Fruit fly (Drosophila melanogaster) whole organism, prepupa: ENCODE results near the gene CG10809.

Experiments used
- Blimp-1 ChIP-seq: fragments of 200-800 bp; sonication (Bioruptor generic); optimal IDR thresholded peaks from 3 replicates; lab custom pipeline; 2017; ENCODE audit warnings: missing biosample characterization, missing genetic modification characterization, mild to moderate bottlenecking, moderate library complexity, missing genetic modification reagents
- CG10631 ChIP-seq: fragments of 200-800 bp; sonication (Bioruptor generic); optimal IDR thresholded peaks from 2 replicates; lab custom pipeline; 2016; ENCODE audit warnings: missing biosample characterization, missing genetic modification characterization
- CG10669 ChIP-seq: fragments of 200-800 bp; sonication (Bioruptor generic); optimal IDR thresholded peaks from 3 replicates; lab custom pipeline; 2018; ENCODE audit warnings: missing biosample characterization, mild to moderate bottlenecking, missing genetic modification characterization, moderate library complexity
- CG11294 ChIP-seq: fragments of 200-800 bp; sonication (Bioruptor generic); IDR thresholded peaks from 2 replicates; pipeline ENCODE4 v1.3.6; 2022; ENCODE audit warnings: missing biosample characterization, missing genetic modification characterization
- CG11762 ChIP-seq: fragments of 200-800 bp; sonication (Bioruptor generic); optimal IDR thresholded peaks from 3 replicates; lab custom pipeline; 2016; ENCODE audit warnings: missing biosample characterization, missing genetic modification characterization; ENCODE audit not compliant: insufficient read depth
- CG1621 ChIP-seq: fragments of 200-800 bp; sonication (Bioruptor generic); optimal IDR thresholded peaks from 3 replicates; lab custom pipeline; 2018; ENCODE audit warnings: missing biosample characterization, mild to moderate bottlenecking, missing genetic modification characterization
- CG16779 ChIP-seq: fragments of 200-800 bp; sonication (Bioruptor generic); optimal IDR thresholded peaks from 3 replicates; lab custom pipeline; 2017; ENCODE audit warnings: missing biosample characterization, mild to moderate bottlenecking, missing genetic modification characterization
- CG3032 ChIP-seq: fragments of 200-800 bp; optimal IDR thresholded peaks from 2 replicates; lab custom pipeline; 2019; ENCODE audit warnings: missing biosample characterization, mild to moderate bottlenecking, missing genetic modification characterization, moderate library complexity
- CG31627 ChIP-seq: fragments of 200-800 bp; sonication (Bioruptor generic); optimal IDR thresholded peaks from 3 replicates; lab custom pipeline; 2016; ENCODE audit warnings: missing biosample characterization, missing genetic modification characterization
- CG32006 ChIP-seq: fragments of 200-800 bp; sonication (Bioruptor generic); optimal IDR thresholded peaks from 3 replicates; lab custom pipeline; 2017; ENCODE audit warnings: missing biosample characterization, mild to moderate bottlenecking, missing genetic modification characterization
- CG34406 ChIP-seq: fragments of 200-800 bp; sonication (Bioruptor generic); optimal IDR thresholded peaks from 3 replicates; lab custom pipeline; 2016; ENCODE audit warnings: missing biosample characterization, missing genetic modification characterization
- CG3919 ChIP-seq: fragments of 200-800 bp; sonication (Bioruptor generic); optimal IDR thresholded peaks from 3 replicates; lab custom pipeline; 2016; ENCODE audit warnings: missing biosample characterization, missing genetic modification characterization
- CG6792 ChIP-seq: fragments of 200-800 bp; sonication (Bioruptor generic); optimal IDR thresholded peaks from 3 replicates; lab custom pipeline; 2016; ENCODE audit warnings: missing biosample characterization, missing genetic modification characterization
- CG6808 ChIP-seq: fragments of 200-800 bp; sonication (Bioruptor generic); optimal IDR thresholded peaks from 3 replicates; lab custom pipeline; 2017; ENCODE audit warnings: missing biosample characterization, missing genetic modification characterization, mild to moderate bottlenecking, moderate library complexity, missing genetic modification reagents
- CG8119 ChIP-seq: fragments of 200-800 bp; sonication (Bioruptor generic); IDR thresholded peaks from 3 replicates; pipeline ENCODE4 v1.3.6; 2022; ENCODE audit warnings: missing biosample characterization, missing genetic modification characterization
- CG8319 ChIP-seq: fragments of 200-800 bp; sonication (Bioruptor generic); optimal IDR thresholded peaks from 3 replicates; lab custom pipeline; 2016; ENCODE audit warnings: missing biosample characterization, missing genetic modification characterization
- CG8632 ChIP-seq: fragments of 200-800 bp; sonication (Bioruptor generic); optimal IDR thresholded peaks from 3 replicates; lab custom pipeline; 2016; ENCODE audit warnings: missing biosample characterization, missing genetic modification characterization
- Eip78C ChIP-seq: fragments of 200-800 bp; sonication (Bioruptor generic); peaks from one replicate; lab custom pipeline; 2016; ENCODE audit warnings: missing biosample characterization, missing genetic modification characterization
- Eip93F ChIP-seq: fragments of 200-800 bp; sonication (Bioruptor generic); optimal IDR thresholded peaks from 2 replicates; lab custom pipeline; 2016; ENCODE audit warnings: missing biosample characterization, mild to moderate bottlenecking, missing genetic modification characterization
- Ets96B ChIP-seq: fragments of 200-800 bp; optimal IDR thresholded peaks from 2 replicates; lab custom pipeline; 2019; ENCODE audit warnings: missing biosample characterization, mild to moderate bottlenecking, missing genetic modification characterization, moderate library complexity
- Gug ChIP-seq: fragments of 200-800 bp; sonication (Bioruptor generic); IDR thresholded peaks from 2 replicates; pipeline ENCODE4 v1.3.6; 2022; ENCODE audit warnings: missing biosample characterization, missing genetic modification characterization
- Hr38 ChIP-seq: sonication (Bioruptor generic); optimal IDR thresholded peaks from 2 replicates; lab custom pipeline; 2016; ENCODE audit warnings: missing biosample characterization, missing genetic modification characterization
- Met ChIP-seq: fragments of 200-800 bp; sonication (Bioruptor generic); optimal IDR thresholded peaks from 3 replicates; lab custom pipeline; 2016; ENCODE audit warnings: missing biosample characterization, missing genetic modification characterization
- OdsH ChIP-seq: fragments of 200-800 bp; sonication (Bioruptor generic); optimal IDR thresholded peaks from 3 replicates; lab custom pipeline; 2016; ENCODE audit warnings: missing biosample characterization, missing genetic modification characterization
- Sox102F ChIP-seq: fragments of 200-800 bp; sonication (Bioruptor generic); optimal IDR thresholded peaks from 2 replicates; lab custom pipeline; 2016; ENCODE audit warnings: missing biosample characterization, mild to moderate bottlenecking, missing genetic modification characterization
- Sox14 ChIP-seq: fragments of 200-800 bp; sonication (Bioruptor generic); optimal IDR thresholded peaks from 3 replicates; lab custom pipeline; 2016; ENCODE audit warnings: missing biosample characterization, missing genetic modification characterization
- Sox15 ChIP-seq: fragments of 200-800 bp; sonication (Bioruptor generic); optimal IDR thresholded peaks from 3 replicates; lab custom pipeline; 2016; ENCODE audit warnings: missing biosample characterization, missing genetic modification characterization
- achi ChIP-seq: fragments of 200-800 bp; sonication (Bioruptor generic); optimal IDR thresholded peaks from 3 replicates; lab custom pipeline; 2016; ENCODE audit warnings: missing biosample characterization, missing genetic modification characterization
- acj6 ChIP-seq: fragments of 200-800 bp; sonication (Bioruptor generic); optimal IDR thresholded peaks from 3 replicates; lab custom pipeline; 2016; ENCODE audit warnings: missing biosample characterization, missing genetic modification characterization
- dac ChIP-seq: fragments of 200-800 bp; sonication (Bioruptor generic); optimal IDR thresholded peaks from 2 replicates; lab custom pipeline; 2017; ENCODE audit warnings: missing biosample characterization, mild to moderate bottlenecking, missing genetic modification characterization
- dsx ChIP-seq: fragments of 200-800 bp; optimal IDR thresholded peaks from 3 replicates; lab custom pipeline; 2019; ENCODE audit warnings: missing biosample characterization, mild to moderate bottlenecking, missing genetic modification characterization, moderate library complexity; ENCODE audit not compliant: poor library complexity, severe bottlenecking
- eg ChIP-seq: fragments of 200-800 bp; sonication (Bioruptor generic); IDR thresholded peaks from 3 replicates; pipeline ENCODE4 v1.3.6; 2022; ENCODE audit warnings: missing biosample characterization, missing genetic modification characterization
- fd59A ChIP-seq: fragments of 200-800 bp; sonication (Bioruptor generic); optimal IDR thresholded peaks from 2 replicates; lab custom pipeline; 2017; ENCODE audit warnings: missing biosample characterization, mild to moderate bottlenecking, missing genetic modification characterization, missing genetic modification reagents
- fd85E ChIP-seq: fragments of 200-800 bp; sonication (Bioruptor generic); optimal IDR thresholded peaks from 3 replicates; lab custom pipeline; 2016; ENCODE audit warnings: missing biosample characterization, missing genetic modification characterization
- ss ChIP-seq, 2 experiments: fragments of 200-800 bp; sonication (Bioruptor generic); optimal IDR thresholded peaks; 2 replicates in 1 of 2; 3 replicates in 1 of 2; lab custom pipeline; 2017 to 2018; ENCODE audit warnings: mild to moderate bottlenecking in 2 of 2, missing biosample characterization in 2 of 2, missing genetic modification characterization in 2 of 2, moderate library complexity in 1 of 2
- svp ChIP-seq: fragments of 200-800 bp; sonication (Bioruptor generic); peaks from one replicate; lab custom pipeline; 2016; ENCODE audit warnings: missing biosample characterization, missing genetic modification characterization
- topi ChIP-seq: fragments of 200-800 bp; sonication (Bioruptor generic); optimal IDR thresholded peaks from 3 replicates; lab custom pipeline; 2016; ENCODE audit warnings: missing biosample characterization, missing genetic modification characterization
- vri ChIP-seq: fragments of 200-800 bp; sonication (Bioruptor generic); optimal IDR thresholded peaks from 3 replicates; lab custom pipeline; 2016; ENCODE audit warnings: missing biosample characterization, mild to moderate bottlenecking, missing genetic modification characterization

CG10809 gene

DNA sequence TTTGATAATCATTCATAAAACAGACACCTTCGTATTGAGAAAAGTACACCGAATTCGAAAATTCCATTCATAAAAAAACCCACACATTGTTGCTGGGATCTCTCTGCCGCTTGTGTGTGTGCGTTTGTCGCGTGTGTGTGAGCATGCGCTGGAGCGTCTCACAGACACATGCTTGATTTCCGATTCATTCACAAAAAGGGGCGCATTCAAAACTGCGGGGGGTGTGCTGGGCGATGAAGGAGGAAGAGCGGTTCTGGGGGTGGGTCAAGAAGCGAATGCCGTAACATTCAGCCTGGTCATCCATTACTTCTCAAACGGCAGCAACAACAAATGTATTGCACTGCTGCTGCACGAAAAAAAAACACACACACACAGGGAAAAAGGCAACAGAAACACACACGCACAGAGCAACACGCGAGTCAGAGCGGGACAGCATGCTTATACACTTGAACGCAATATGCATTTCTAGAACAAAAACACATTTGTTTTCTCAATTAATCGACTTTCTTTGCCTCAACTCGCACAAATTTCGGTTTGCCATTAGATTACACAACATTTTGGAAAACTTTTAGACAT lies 5.7 kb downstream of the CG10809 start (continued):
- TF ChIP-seq Gug (GFP tag; lab: Robert Waterston, UW) (no peak; the same call in 1 of the 2 replicates), acj6 (GFP tag; lab: Kevin White, UChicago) (no peak), fd85E (GFP tag; lab: Kevin White, UChicago) (no peak), OdsH (GFP tag; lab: Kevin White, UChicago) (no peak), CG8119 (GFP tag; lab: Robert Waterston, UW) (no peak), Hr38 (no peak), CG6792 (GFP tag; lab: Kevin White, UChicago) (no peak), CG11762 (GFP tag; lab: Kevin White, UChicago) (no peak), Eip78C (no peak), ss (GFP tag; optimal IDR thresholded peaks at IDR 0.05; lab: Kevin White, UChicago) (peak; percentile 30 to 40), CG8632 (GFP tag; lab: Kevin White, UChicago) (no peak), topi (no peak), vri (GFP tag; lab: Kevin White, UChicago) (peak; percentile 82), CG31627 (GFP tag; lab: Kevin White, UChicago) (no peak), Sox15 (GFP tag; lab: Kevin White, UChicago) (no peak), CG34406 (no peak), fd59A (GFP tag; lab: Kevin White, UChicago) (no peak), eg (GFP tag; lab: Robert Waterston, UW) (peak; percentile 44; the same call in 1 of the 3 replicates), dac (GFP tag; lab: Kevin White, UChicago) (no peak), CG10631 (GFP tag; lab: Kevin White, UChicago) (no peak)

DNA sequence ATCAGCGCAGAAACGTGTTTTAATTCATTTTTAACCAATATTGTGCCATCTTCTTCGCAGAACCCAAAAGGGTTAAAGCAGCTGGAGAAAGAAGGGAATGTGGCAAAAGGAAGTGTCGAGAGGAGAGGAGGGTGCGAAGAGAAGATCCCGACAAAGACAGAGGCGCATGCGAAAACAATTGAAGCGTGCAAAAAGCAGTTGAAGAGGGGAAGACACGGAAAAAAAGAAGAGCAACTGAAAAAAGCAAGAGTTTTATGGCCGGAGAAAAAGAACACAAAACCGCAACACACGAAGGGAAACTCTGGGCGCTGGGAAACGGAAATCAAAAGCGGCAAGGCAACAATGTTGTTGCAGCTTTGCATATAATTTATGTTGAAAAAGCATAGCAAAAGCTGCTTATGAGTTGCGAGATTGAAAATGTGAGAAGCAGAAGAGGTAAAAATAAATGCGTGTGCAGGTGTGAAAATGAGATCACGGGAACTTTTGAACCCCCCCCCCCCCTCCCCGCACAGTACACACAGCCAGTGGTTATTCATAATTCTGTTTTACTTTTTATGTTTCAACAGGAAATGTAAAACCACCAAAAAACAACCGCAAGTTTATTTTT lies 6.4 kb downstream of the CG10809 start:
- no peak for TF ChIP-seq CG10669
- TF ChIP-seq CG8632 (GFP tag; lab: Kevin White, UChicago), result peak; percentile 11
- TF ChIP-seq CG3919 (GFP tag; lab: Kevin White, UChicago), result no peak
- TF ChIP-seq CG34406, result no peak
- TF ChIP-seq Met (GFP tag; lab: Kevin White, UChicago), result peak; percentile 7
- no peak for TF ChIP-seq CG11294 (GFP tag; lab: Robert Waterston, UW)
- TF ChIP-seq Sox15 (GFP tag; lab: Kevin White, UChicago), result no peak
- peak; percentile 13 for TF ChIP-seq fd59A (GFP tag; lab: Kevin White, UChicago)
- TF ChIP-seq CG31627 (GFP tag; lab: Kevin White, UChicago), result no peak
- peak; percentile 6 for TF ChIP-seq achi
- no peak for TF ChIP-seq svp (GFP tag; lab: Kevin White, UChicago)
- TF ChIP-seq CG3032 (tag; lab: Kevin White, UChicago), result peak; percentile 29
- no peak for TF ChIP-seq CG16779 (tag; lab: Kevin White, UChicago)
- TF ChIP-seq Eip78C, result peak; percentile 54
- peak; percentile 40 to 43 for TF ChIP-seq ss (GFP tag; optimal IDR thresholded peaks at IDR 0.05; lab: Kevin White, UChicago)
- peak; percentile 87 for TF ChIP-seq Blimp-1 (GFP tag; lab: Kevin White, UChicago)
- peak; percentile 73 for TF ChIP-seq CG1621 (tag; lab: Kevin White, UChicago)
- TF ChIP-seq Sox102F (GFP tag; lab: Kevin White, UChicago), result peak; percentile 55
- TF ChIP-seq CG8319, result no peak
- TF ChIP-seq vri (GFP tag; lab: Kevin White, UChicago), result no peak
- peak; percentile 8 for TF ChIP-seq Ets96B (tag; lab: Kevin White, UChicago)
- no peak for TF ChIP-seq CG32006 (GFP tag; lab: Kevin White, UChicago)
- no peak for TF ChIP-seq CG6808
- TF ChIP-seq CG11762 (GFP tag; lab: Kevin White, UChicago), result no peak
- TF ChIP-seq Eip93F (GFP tag; lab: Kevin White, UChicago), result no peak
- TF ChIP-seq dsx, result peak; percentile 87
- TF ChIP-seq fd85E (GFP tag; lab: Kevin White, UChicago), result no peak
- TF ChIP-seq dac (GFP tag; lab: Kevin White, UChicago), result no peak
- peak; percentile 31 for TF ChIP-seq Sox14 (GFP tag; lab: Kevin White, UChicago)
